Fruit fly (Drosophila melanogaster): ENCODE measurements around the gene TORIP.

Gene TORIP

DNA sequence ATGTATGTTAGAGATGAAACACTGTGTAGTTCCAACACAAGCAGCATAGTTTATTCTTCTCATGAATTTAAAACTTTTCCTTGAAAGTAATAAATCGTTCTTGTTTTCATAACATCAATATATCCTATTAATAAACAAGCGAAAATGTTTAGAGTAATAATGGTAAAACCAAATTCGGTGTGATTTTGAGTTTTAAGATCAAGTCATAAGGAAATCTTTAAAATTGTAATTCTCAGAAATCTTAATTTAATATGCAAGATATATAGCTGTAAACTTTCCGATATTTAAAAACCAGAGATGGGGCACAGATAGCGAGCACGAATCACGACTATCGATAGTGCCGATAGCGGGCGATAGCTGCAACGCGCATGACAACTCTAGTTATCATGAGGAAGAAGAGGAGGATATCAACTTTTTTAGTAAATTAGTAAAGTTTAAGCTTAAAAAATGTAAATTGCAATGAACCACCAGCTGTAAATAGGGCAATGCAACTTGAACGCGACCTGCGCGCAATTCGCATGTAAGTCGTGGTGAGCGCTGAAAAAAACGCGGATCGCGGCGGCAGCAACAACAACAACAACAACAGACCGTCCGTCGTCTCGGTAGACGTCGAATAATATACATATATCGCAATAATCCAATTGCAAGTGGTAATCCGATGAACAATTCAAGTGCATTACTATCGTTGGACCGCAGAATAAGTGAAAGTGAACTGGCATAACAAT, 13.1 kb upstream of the TORIP start, which contains the start of the genes Fibp and Deaf1 (continued):
- TF ChIP-seq CG9932 (GFP tag; IDR thresholded peaks at IDR 0.05) = peak; percentile 96
- TF ChIP-seq CG16779 (GFP tag; IDR thresholded peaks at IDR 0.05) = no peak
- TF ChIP-seq ATbp (GFP tag; optimal IDR thresholded peaks at IDR 0.05) = no peak
- no peak for TF ChIP-seq CG5180 (GFP tag; optimal IDR thresholded peaks at IDR 0.05)
- no peak for TF ChIP-seq Lim3 (GFP tag; IDR thresholded peaks at IDR 0.05)
- TF ChIP-seq CrebB (tag; optimal IDR thresholded peaks at IDR 0.05) = no peak
- no peak for TF ChIP-seq h (optimal IDR thresholded peaks at IDR 0.05)
- peak; percentile 97 for TF ChIP-seq CG17385 (GFP tag; optimal IDR thresholded peaks at IDR 0.05)
- peak; percentile 66; the same call in 2 of the 3 replicates for TF ChIP-seq dysf (GFP tag; IDR thresholded peaks at IDR 0.05)
- no peak for TF ChIP-seq CG6813 (GFP tag; optimal IDR thresholded peaks at IDR 0.05)
- peak; percentile 77 to 84 for TF ChIP-seq dpn (GFP tag; optimal IDR thresholded peaks at IDR 0.05)
- peak; percentile 61 for TF ChIP-seq unpg (GFP tag; optimal IDR thresholded peaks at IDR 0.05)
- TF ChIP-seq CTCF (GFP tag; optimal IDR thresholded peaks at IDR 0.05) = no peak
- TF ChIP-seq Dip2 (GFP tag; IDR thresholded peaks at IDR 0.05) = no peak
- TF ChIP-seq CG12659 (GFP tag; optimal IDR thresholded peaks at IDR 0.05) = peak; percentile 86
- peak; percentile 91 for TF ChIP-seq zfh2 (GFP tag; optimal IDR thresholded peaks at IDR 0.05)
- peak; percentile 20 for TF ChIP-seq eyg (GFP tag; optimal IDR thresholded peaks at IDR 0.05)
- TF ChIP-seq knrl (GFP tag; IDR thresholded peaks at IDR 0.05; ENCODE audit: partially characterized antibody) = peak; percentile 99
- TF ChIP-seq aop (GFP tag; IDR thresholded peaks at IDR 0.05) = no peak
- TF ChIP-seq CG4282 (GFP tag; optimal IDR thresholded peaks at IDR 0.05) = peak; percentile 39
- peak; percentile 67 for TF ChIP-seq CG3281 (GFP tag; optimal IDR thresholded peaks at IDR 0.05)
- TF ChIP-seq CG7928 (GFP tag; optimal IDR thresholded peaks at IDR 0.05) = peak; percentile 6
- TF ChIP-seq pita (GFP tag; optimal IDR thresholded peaks at IDR 0.05) = no peak
- TF ChIP-seq CG34422 (GFP tag; IDR thresholded peaks at IDR 0.05) = peak; percentile 65; the same call in 2 of the 3 replicates
- no peak for TF ChIP-seq wor (GFP tag; IDR thresholded peaks at IDR 0.05)
- TF ChIP-seq CG17361 (GFP tag; IDR thresholded peaks at IDR 0.05) = peak; percentile 92
- peak; percentile 81 for TF ChIP-seq CG2712 (tag; optimal IDR thresholded peaks at IDR 0.05)
- peak; percentile 91 for TF ChIP-seq CG4617 (GFP tag; optimal IDR thresholded peaks at IDR 0.05; ENCODE audit: borderline replicate concordance)
- peak; percentile 89 for TF ChIP-seq pho (GFP tag; optimal IDR thresholded peaks at IDR 0.05)
- peak; percentile 43; the same call in 1 of the 2 replicates for TF ChIP-seq CG32772 (GFP tag; IDR thresholded peaks at IDR 0.05)
- TF ChIP-seq CG10366 (GFP tag; IDR thresholded peaks at IDR 0.05) = peak; percentile 48; the same call in 1 of the 2 replicates
- TF ChIP-seq Ptx1 (GFP tag; IDR thresholded peaks at IDR 0.05) = peak; percentile 70
- peak; percentile 80 for TF ChIP-seq bab2 (GFP tag; optimal IDR thresholded peaks at IDR 0.05)
- 0 out of 3 replicates have a peak, but pooled peaks have one; percentile 47 for TF ChIP-seq jigr1 (GFP tag; IDR thresholded peaks at IDR 0.05)
- peak; percentile 42; the same call in 1 of the 3 replicates for TF ChIP-seq CG6175 (GFP tag; IDR thresholded peaks at IDR 0.05)
- TF ChIP-seq peb (GFP tag; IDR thresholded peaks at IDR 0.05) = no peak
- peak; percentile 46 for TF ChIP-seq caup (GFP tag; optimal IDR thresholded peaks at IDR 0.05; ENCODE audit: severe bottlenecking)
- no peak for TF ChIP-seq hkb (optimal IDR thresholded peaks at IDR 0.05)
- TF ChIP-seq hkb (GFP tag; IDR thresholded peaks at IDR 0.05) = no peak
- peak; percentile 57; the same call in 1 of the 2 replicates for TF ChIP-seq CG14441 (GFP tag; IDR thresholded peaks at IDR 0.05)
- peak; percentile 86 for TF ChIP-seq CG12155 (GFP tag; optimal IDR thresholded peaks at IDR 0.05)
- no peak for TF ChIP-seq Drgx (GFP tag; IDR thresholded peaks at IDR 0.05)
- no peak; the same call in 2 of the 3 replicates for TF ChIP-seq gce (GFP tag; IDR thresholded peaks at IDR 0.05)
- no peak for TF ChIP-seq toy (GFP tag; IDR thresholded peaks at IDR 0.05)
- no peak for TF ChIP-seq CG11398 (GFP tag; optimal IDR thresholded peaks at IDR 0.05)
- TF ChIP-seq sc (optimal IDR thresholded peaks at IDR 0.05) = no peak
- peak; percentile 11 for TF ChIP-seq sc (GFP tag; optimal IDR thresholded peaks at IDR 0.05)
- TF ChIP-seq Aef1 (GFP tag; IDR thresholded peaks at IDR 0.05) = peak; percentile 67; the same call in 2 of the 3 replicates
- peak; percentile 58 for TF ChIP-seq CG13894 (tag; optimal IDR thresholded peaks at IDR 0.05)
- TF ChIP-seq CG15696 (tag; optimal IDR thresholded peaks at IDR 0.05) = peak; percentile 77
- TF ChIP-seq jing (GFP tag; optimal IDR thresholded peaks at IDR 0.05) = no peak
